Worm (Caenorhabditis elegans) whole organism, early embryonic: ENCODE measurements around the gene F49E10.4.

ENCODE experiments used
- ama-1 ChIP-seq: fragments of 150-350 bp; optimal IDR thresholded peaks from 2 replicates; lab custom pipeline; 2014
- flt-1 ChIP-seq: fragments of 200-800 bp; sonication (Bioruptor generic); IDR thresholded peaks from 2 replicates; pipeline ENCODE4 v1.3.6; 2022; ENCODE audit warnings: missing genetic modification characterization, missing compliant biosample characterization
- hmbx-1 ChIP-seq: sonication (generic microtip); optimal IDR thresholded peaks from 2 replicates; lab custom pipeline; 2016; ENCODE audit warnings: mild to moderate bottlenecking, missing genetic modification characterization, missing compliant biosample characterization
- scrt-1 ChIP-seq: fragments of 200-800 bp; sonication (Bioruptor generic); IDR thresholded peaks from 2 replicates; pipeline ENCODE4 v1.3.6; 2022; ENCODE audit warnings: missing genetic modification characterization, missing compliant biosample characterization

- TF ChIP-seq ama-1 (lab: Kevin White, UChicago) (no peak), flt-1 (GFP tag; lab: Robert Waterston, UW) (peak; percentile 58), scrt-1 (GFP tag; lab: Robert Waterston, UW) (peak; percentile 60; the same call in 1 of the 2 replicates), hmbx-1 (tag; lab: Kevin White, UChicago) (no peak)
Measured at ce11 chrX:5841060-5841642, 34.5 kb upstream of the F49E10.4 start, which contains the start of gene puf-9.
